Worm (Caenorhabditis elegans): ENCODE measurements around the gene tdo-2.

- TF ChIP-seq W03F9.2 (tag; optimal IDR thresholded peaks at IDR 0.05): no peak
- TF ChIP-seq him-1 (tag; optimal IDR thresholded peaks at IDR 0.05): no peak
These were observed 30.1 kb upstream of the tdo-2 start for ce11 chrIII:5949817-5950216.

Data from whole organism, L4/young adult.